Worm (Caenorhabditis elegans) whole organism, young adult: ENCODE results near the gene C04G6.4.
A peak's percentile ranks its signal among the peaks of the same experiment; 100 is the strongest.

Experiments
- C17E4.6 ChIP-seq: fragments of 200-800 bp; sonication (Bioruptor generic); IDR thresholded peaks from 2 replicates; pipeline ENCODE4 v1.3.6; 2022; ENCODE audit warnings: missing genetic modification reagents, missing genetic modification characterization, missing compliant biosample characterization
- F57A8.1 ChIP-seq: fragments of 200-800 bp; sonication (Bioruptor generic); optimal IDR thresholded peaks from 2 replicates; lab custom pipeline; 2018; ENCODE audit warnings: mild to moderate bottlenecking, missing genetic modification characterization, moderate library complexity, missing compliant biosample characterization
- Y67H2A.10 ChIP-seq: fragments of 200-800 bp; sonication (Bioruptor generic); conservative IDR thresholded peaks from 2 replicates; pipeline ENCODE4 v1.3.6; 2022; ENCODE audit warnings: missing genetic modification reagents, missing genetic modification characterization, missing compliant biosample characterization
- akir-1 ChIP-seq: fragments of 200-800 bp; sonication (Bioruptor generic); optimal IDR thresholded peaks from 2 replicates; lab custom pipeline; 2018; ENCODE audit warnings: mild to moderate bottlenecking, missing genetic modification characterization, moderate library complexity, missing compliant biosample characterization
- aptf-3 ChIP-seq: fragments of 200-800 bp; sonication (Bioruptor generic); IDR thresholded peaks from 2 replicates; pipeline ENCODE4 v1.3.6; 2022; ENCODE audit warnings: missing genetic modification characterization, missing compliant biosample characterization
- bed-1 ChIP-seq: fragments of 200-800 bp; sonication (Bioruptor generic); IDR thresholded peaks from 2 replicates; pipeline ENCODE4 v1.3.6; 2022; ENCODE audit warnings: missing genetic modification reagents, missing genetic modification characterization, missing compliant biosample characterization
- ccch-3 ChIP-seq: fragments of 200-800 bp; sonication (Bioruptor generic); optimal IDR thresholded peaks from 2 replicates; lab custom pipeline; 2018; ENCODE audit warnings: mild to moderate bottlenecking, missing genetic modification characterization, missing compliant biosample characterization
- ceh-58 ChIP-seq: fragments of 200-800 bp; sonication (Bioruptor generic); IDR thresholded peaks from 2 replicates; pipeline ENCODE4 v1.3.6; 2022; ENCODE audit warnings: missing genetic modification characterization, missing compliant biosample characterization
- dpff-1 ChIP-seq: sonication (generic microtip); optimal IDR thresholded peaks from 2 replicates; lab custom pipeline; 2017; ENCODE audit warnings: mild to moderate bottlenecking, missing genetic modification characterization, missing compliant biosample characterization
- ets-4 ChIP-seq: fragments of 200-800 bp; sonication (Bioruptor generic); optimal IDR thresholded peaks from 2 replicates; lab custom pipeline; 2018; ENCODE audit warnings: mild to moderate bottlenecking, missing genetic modification characterization, missing compliant biosample characterization
- hmg-20 ChIP-seq: fragments of 200-800 bp; sonication (Bioruptor generic); IDR thresholded peaks from 2 replicates; pipeline ENCODE4 v1.3.6; 2022; ENCODE audit warnings: missing genetic modification reagents, missing genetic modification characterization, missing compliant biosample characterization
- hsf-1 ChIP-seq: fragments of 200-800 bp; sonication (Bioruptor generic); IDR thresholded peaks from 2 replicates; pipeline ENCODE4 v1.3.6; 2022; ENCODE audit warnings: missing genetic modification reagents, missing genetic modification characterization, missing compliant biosample characterization
- lin-40 ChIP-seq: sonication (generic microtip); optimal IDR thresholded peaks from 2 replicates; lab custom pipeline; 2016; ENCODE audit warnings: missing genetic modification characterization, mild to moderate bottlenecking, missing compliant biosample characterization, missing genotype, missing genetic modification reagents
- lin-54 ChIP-seq: fragments of 200-800 bp; sonication (Bioruptor generic); optimal IDR thresholded peaks from 2 replicates; lab custom pipeline; 2018; ENCODE audit warnings: mild to moderate bottlenecking, missing genetic modification characterization, missing compliant biosample characterization
- madf-3 ChIP-seq: fragments of 200-800 bp; sonication (Bioruptor generic); IDR thresholded peaks from 2 replicates; pipeline ENCODE4 v1.3.6; 2022; ENCODE audit warnings: missing genetic modification reagents, missing genetic modification characterization, missing compliant biosample characterization
- madf-6 ChIP-seq: fragments of 200-800 bp; sonication (Bioruptor generic); IDR thresholded peaks from 2 replicates; pipeline ENCODE4 v1.3.6; 2022; ENCODE audit warnings: missing genetic modification reagents, missing genetic modification characterization, missing compliant biosample characterization
- nhr-120 ChIP-seq: fragments of 200-800 bp; sonication (Bioruptor generic); IDR thresholded peaks from 2 replicates; pipeline ENCODE4 v1.3.6; 2022; ENCODE audit warnings: missing genetic modification characterization, missing compliant biosample characterization
- nhr-179 ChIP-seq: sonication (generic microtip); optimal IDR thresholded peaks from 2 replicates; lab custom pipeline; 2016; ENCODE audit warnings: mild to moderate bottlenecking, missing genetic modification characterization, missing compliant biosample characterization
- nhr-90 ChIP-seq: sonication (generic microtip); optimal IDR thresholded peaks from 2 replicates; lab custom pipeline; 2016; ENCODE audit warnings: missing genotype, mild to moderate bottlenecking, missing genetic modification characterization, missing compliant biosample characterization
- ztf-25 ChIP-seq: fragments of 200-800 bp; sonication (Bioruptor generic); IDR thresholded peaks from 2 replicates; pipeline ENCODE4 v1.3.6; 2022; ENCODE audit warnings: missing genetic modification reagents, missing genetic modification characterization, missing compliant biosample characterization
- ztf-26 ChIP-seq: sonication (generic microtip); optimal IDR thresholded peaks from 2 replicates; lab custom pipeline; 2017; ENCODE audit warnings: missing genetic modification characterization, missing compliant biosample characterization

The C04G6.4 gene

DNA sequence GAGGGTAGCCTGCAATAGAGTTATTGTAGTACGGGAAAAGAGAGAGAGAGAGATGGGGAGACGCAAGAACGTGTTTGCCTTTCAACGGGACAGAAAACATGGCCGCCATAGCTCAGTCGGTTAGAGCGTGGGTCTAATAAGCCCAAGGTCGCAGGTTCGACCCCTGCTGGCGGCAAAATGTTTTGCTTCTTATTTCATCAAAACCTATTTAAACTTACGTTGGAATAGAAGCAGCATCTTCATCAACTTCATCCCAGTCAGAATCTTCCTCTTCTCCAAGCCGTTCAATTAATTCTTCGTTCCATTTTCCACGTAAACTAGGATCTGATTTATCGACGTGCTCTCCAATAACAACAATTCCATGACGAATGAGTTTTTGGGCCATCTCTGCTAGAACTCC is 50.6 kb downstream of the C04G6.4 start (continued):
- TF ChIP-seq ccch-3 (GFP tag; lab: Kevin White, UChicago) (no peak), Y67H2A.10 (no peak), nhr-120 (GFP tag; lab: Robert Waterston, UW) (0 out of 2 replicates have a peak, but pooled peaks have one; percentile 48), bed-1 (no peak), dpff-1 (tag; lab: Kevin White, UChicago) (no peak), F57A8.1 (GFP tag; lab: Kevin White, UChicago) (no peak), ztf-26 (tag; lab: Kevin White, UChicago) (peak; percentile 45), ceh-58 (GFP tag; lab: Robert Waterston, UW) (peak; percentile 69; the same call in 1 of the 2 replicates)

- no peak for TF ChIP-seq akir-1 (GFP tag; lab: Kevin White, UChicago)
- TF ChIP-seq madf-3: no peak
- TF ChIP-seq aptf-3 (GFP tag; lab: Robert Waterston, UW): no peak
- TF ChIP-seq ets-4 (GFP tag; lab: Kevin White, UChicago): no peak
- TF ChIP-seq nhr-90 (tag; lab: Kevin White, UChicago): no peak
- TF ChIP-seq madf-6 (GFP tag; lab: Robert Waterston, UW): no peak
- no peak for TF ChIP-seq C17E4.6
- TF ChIP-seq lin-40 (tag; lab: Kevin White, UChicago): no peak
- TF ChIP-seq hsf-1: no peak
- TF ChIP-seq hmg-20 (GFP tag; lab: Robert Waterston, UW): no peak
- no peak for TF ChIP-seq ztf-25 (GFP tag; lab: Robert Waterston, UW)
- TF ChIP-seq lin-54: no peak
- no peak for TF ChIP-seq nhr-179 (tag; lab: Kevin White, UChicago)
- TF ChIP-seq bed-1: no peak
Observed at ce11 chrII:5031612-5032011, 51.6 kb downstream of the C04G6.4 start, which contains the start of gene wdr-83. Gene wdr-83 (minus strand): TSS chrII:5031712.
